Worm (Caenorhabditis elegans): ENCODE data around the gene gtf-2E2.

ce11 chrII:11514775-11515174, 27.5 kb downstream of the gtf-2E2 start, which contains the start of gene srh-44:
- TF ChIP-seq tbx-37 (GFP tag; conservative IDR thresholded peaks at IDR 0.05) (no peak), ama-1 (optimal IDR thresholded peaks at IDR 0.05) (no peak), B0310.2 (tag; optimal IDR thresholded peaks at IDR 0.05) (no peak), hmbx-1 (tag; optimal IDR thresholded peaks at IDR 0.05) (no peak)
